Worm (Caenorhabditis elegans) whole organism, early embryonic: ENCODE data around the gene C53A5.17.

Experiments
- F13C5.2 ChIP-seq: sonication (generic microtip); optimal IDR thresholded peaks from 2 replicates; lab custom pipeline; 2017; ENCODE audit warnings: mild to moderate bottlenecking, missing genetic modification characterization, inconsistent platforms, missing compliant biosample characterization
- ceh-13 ChIP-seq: fragments of 200-800 bp; sonication (Bioruptor generic); optimal IDR thresholded peaks from 2 replicates; lab custom pipeline; 2018; ENCODE audit warnings: mild to moderate bottlenecking, missing genetic modification characterization, missing compliant biosample characterization
- pes-1 ChIP-seq: fragments of 200-800 bp; sonication (Bioruptor generic); IDR thresholded peaks from 2 replicates; pipeline ENCODE4 v1.3.6; 2022; ENCODE audit warnings: missing genetic modification reagents, missing genetic modification characterization, missing compliant biosample characterization
- tbx-11 ChIP-seq: fragments of 200-800 bp; sonication (Bioruptor generic); IDR thresholded peaks from 2 replicates; pipeline ENCODE4 v1.3.6; 2022; ENCODE audit warnings: missing genetic modification characterization, missing compliant biosample characterization
- tbx-37 ChIP-seq: fragments of 200-800 bp; sonication (Bioruptor generic); conservative IDR thresholded peaks from 2 replicates; pipeline ENCODE4 v1.3.6; 2022; ENCODE audit warnings: missing genetic modification reagents, missing genetic modification characterization, missing compliant biosample characterization

ce11 chrV:14481401-14481800 is 39.5 kb downstream of the C53A5.17 start, which contains the start of gene R02D5.7:
- TF ChIP-seq tbx-11 (no peak), F13C5.2 (tag; lab: Kevin White, UChicago) (no peak), pes-1 (GFP tag; lab: Robert Waterston, UW) (no peak), ceh-13 (GFP tag; lab: Kevin White, UChicago) (no peak), tbx-37 (GFP tag; lab: Robert Waterston, UW) (no peak)
